Fruit fly (Drosophila melanogaster) ovary, adult (tissue): ENCODE data around the gene CG5245.

Experiments
- CG17801 ChIP-seq: fragments of 200-800 bp; optimal IDR thresholded peaks from 2 replicates; lab custom pipeline; 2019; ENCODE audit warnings: missing biosample characterization, mild to moderate bottlenecking, missing genetic modification characterization, moderate library complexity; ENCODE audit not compliant: partially characterized antibody

CG5245 gene

DNA sequence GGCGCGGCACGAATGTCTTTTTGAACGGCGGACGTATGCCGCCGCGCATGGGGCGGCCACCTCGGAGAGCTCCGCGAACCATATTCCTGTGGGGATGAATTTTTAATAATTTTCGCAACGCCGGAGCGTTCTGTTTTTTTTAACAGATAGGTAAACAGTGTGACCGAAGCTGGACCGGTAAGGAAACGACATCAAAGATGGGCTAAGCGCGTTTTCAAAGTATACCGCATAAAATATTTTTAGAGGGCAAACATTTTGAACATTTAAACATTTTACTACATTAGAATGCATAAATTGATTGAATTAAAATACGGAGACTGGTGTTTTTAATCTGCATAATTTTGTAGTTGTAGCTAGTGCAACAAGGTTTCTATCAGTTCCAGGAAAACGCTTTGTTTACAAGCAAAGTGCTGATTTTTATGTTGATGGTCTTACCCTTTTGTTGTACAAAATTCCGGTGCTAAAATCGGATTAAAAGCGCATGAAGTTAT is at the start of gene CG5245, which contains the start of gene CG5641:
Gene CG5245, plus strand, starts transcription at position 441 of the 491 bp plus-strand sequence.
Gene CG5641, minus strand, starts transcription at position 163 of the 491 bp plus-strand sequence.
- TF ChIP-seq CG17801, result no peak

- TF ChIP-seq CG17801, result no peak
These were observed 49.7 kb upstream of the CG5245 start, which contains the start of gene GstD8 for dm6 chr3R:12379708-12380107. TSS of gene GstD8 (plus strand) at chr3R:12380008.

DNA sequence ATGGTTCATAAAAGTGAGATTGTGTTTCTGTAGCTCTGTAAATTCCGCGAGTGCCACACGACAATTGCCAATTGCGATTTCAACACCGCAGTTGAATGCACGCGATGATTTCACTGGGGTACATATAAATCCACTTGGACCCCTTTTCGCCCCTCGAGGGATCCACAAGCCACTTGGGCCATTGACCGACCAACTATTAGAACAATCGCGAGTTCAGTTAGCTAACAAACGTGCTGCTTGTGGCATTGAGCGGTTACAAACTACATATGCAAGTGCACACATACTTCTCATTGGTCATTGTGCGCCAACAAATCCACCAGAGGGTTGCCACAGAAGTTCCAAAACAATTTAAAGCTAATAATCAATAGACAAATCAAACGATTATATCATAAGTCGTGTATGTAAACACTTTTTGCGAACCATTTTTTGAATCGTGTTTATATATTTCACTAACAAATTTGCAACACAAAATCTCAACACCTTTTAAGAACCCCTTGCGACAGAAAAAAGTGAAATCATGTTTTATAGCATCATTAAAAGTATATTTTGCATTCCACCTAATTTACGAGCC is 48.1 kb upstream of the CG5245 start:
- no peak for TF ChIP-seq CG17801

dm6 chr3R:12382563-12382962 is 46.8 kb upstream of the CG5245 start, which contains the start of gene CG10035:
TSS of gene CG10035 (minus strand) at chr3R:12382691.
- no peak for TF ChIP-seq CG17801

- TF ChIP-seq CG17801, result no peak
These were observed 46.3 kb upstream of the CG5245 start, which contains the start of gene GstD11 for dm6 chr3R:12383036-12383435. TSS of gene GstD11 (plus strand) at chr3R:12383336.

- no peak for TF ChIP-seq CG17801
These were observed 45.6 kb upstream of the CG5245 start for dm6 chr3R:12383784-12384183.

dm6 chr3R:12384274-12384673 is 45.1 kb upstream of the CG5245 start:
- TF ChIP-seq CG17801, result no peak

DNA sequence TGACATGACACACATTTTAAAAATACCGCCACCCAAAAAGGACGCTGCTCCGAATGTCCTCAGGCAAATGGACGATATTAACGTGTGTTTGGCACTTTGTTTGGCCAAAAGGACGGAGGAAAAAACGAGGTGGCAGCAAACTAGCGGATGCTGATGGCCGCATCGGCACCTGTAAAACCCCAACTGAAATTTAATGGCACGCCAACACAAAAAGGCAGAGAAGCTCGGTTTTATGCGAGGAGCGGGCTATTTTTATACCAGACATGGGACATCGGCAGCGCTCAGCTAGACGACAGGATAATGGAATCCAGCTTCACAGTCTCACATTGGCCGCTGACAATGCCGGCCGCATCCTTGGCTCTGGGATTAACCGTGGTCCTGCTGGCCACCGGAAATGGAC is 43.4 kb upstream of the CG5245 start, which contains the start of gene Sol1:
Gene Sol1, plus strand, starts transcription at position 301 of the 400 bp plus-strand sequence.
- no peak for TF ChIP-seq CG17801

DNA sequence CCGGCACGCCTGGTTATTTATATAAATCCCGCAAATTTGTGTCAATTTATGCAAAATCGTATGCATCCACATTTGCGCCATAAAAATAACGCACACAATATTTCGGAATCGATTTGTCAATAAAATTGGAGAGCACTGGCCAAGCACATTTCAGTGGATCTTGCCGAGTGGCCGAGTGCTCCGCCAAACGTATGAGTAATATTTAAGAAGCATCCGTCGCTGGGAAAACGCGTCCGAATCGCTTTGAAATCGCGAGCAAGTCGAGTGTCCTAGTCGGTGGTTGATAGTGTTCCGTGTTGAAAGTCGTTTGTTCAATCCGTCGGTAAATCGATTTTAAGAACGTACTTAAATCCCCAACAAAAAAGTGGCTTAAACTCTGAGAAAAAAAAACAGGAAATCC is 42.4 kb upstream of the CG5245 start, which contains the start of gene CG33098:
Gene CG33098, plus strand, starts transcription at position 224 of the 400 bp plus-strand sequence.
- no peak for TF ChIP-seq CG17801

DNA sequence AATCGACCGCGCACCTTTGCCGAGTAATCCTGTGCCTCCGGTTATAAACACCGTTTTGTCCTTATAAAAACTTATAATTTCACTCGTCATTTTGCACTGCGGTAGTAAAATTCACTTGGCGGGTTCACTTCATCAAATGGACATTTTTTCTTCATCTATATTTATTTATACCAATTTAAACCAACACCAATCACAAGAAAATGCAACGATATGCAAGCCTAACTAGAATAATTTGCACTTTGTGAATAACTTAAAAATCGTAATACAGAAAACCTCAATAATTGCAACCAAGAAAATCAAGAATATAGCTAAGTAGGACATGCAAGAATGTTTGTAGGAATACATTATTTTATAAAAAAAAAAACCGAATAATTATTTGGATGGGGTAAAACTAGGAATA is 33.5 kb upstream of the CG5245 start, which contains the start of the genes CG10096 and CG10097:
Gene CG10096, minus strand, starts transcription at position 101 of the 400 bp plus-strand sequence.
Gene CG10097, minus strand, starts transcription at position 101 of the 400 bp plus-strand sequence.
- TF ChIP-seq CG17801, result no peak

dm6 chr3R:12398054-12398453 is 31.3 kb upstream of the CG5245 start:
- TF ChIP-seq CG17801, result peak; percentile 19

- TF ChIP-seq CG17801, result no peak
These were observed 30.6 kb upstream of the CG5245 start, which contains the start of gene Cyp9f3 for dm6 chr3R:12398620-12399247. TSS of gene Cyp9f3 (minus strand) at chr3R:12398929.

DNA sequence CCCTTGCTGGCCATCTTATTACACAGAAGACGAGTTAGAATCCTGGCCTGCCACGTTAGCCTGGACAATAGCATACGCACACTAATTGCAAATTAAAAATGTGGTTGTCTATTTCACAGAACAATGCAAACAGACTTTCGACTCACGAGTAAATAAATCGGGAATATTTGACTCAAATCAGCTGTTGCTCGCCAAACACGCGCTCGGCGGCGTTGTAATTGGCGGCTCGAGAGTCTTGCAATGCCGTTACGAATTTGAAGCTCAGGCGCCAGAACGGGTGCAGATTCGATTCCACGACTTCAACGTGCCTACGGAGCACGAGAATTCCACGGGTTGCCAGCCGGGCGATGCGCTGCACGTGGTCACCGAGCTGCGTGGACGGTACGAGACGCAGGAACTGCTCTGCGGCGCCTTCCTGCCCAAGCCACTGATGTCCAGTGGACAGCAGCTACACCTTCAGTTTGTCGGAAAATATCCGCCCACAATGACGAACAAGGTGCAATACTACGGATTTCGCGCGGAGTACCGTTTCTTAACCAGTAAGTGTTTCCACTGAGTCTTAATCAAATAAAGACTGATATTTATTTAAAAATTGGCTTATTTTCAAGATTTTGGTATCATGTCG is 27.6 kb upstream of the CG5245 start, which contains the start of gene DNAlig3:
Gene DNAlig3, minus strand, starts transcription at position 168 of the 625 bp plus-strand sequence.
- TF ChIP-seq CG17801, result peak; percentile 67

- peak; percentile 100 for TF ChIP-seq CG17801
These were observed 26.4 kb upstream of the CG5245 start for dm6 chr3R:12402935-12403334.

dm6 chr3R:12405134-12405533 is 24.2 kb upstream of the CG5245 start:
- TF ChIP-seq CG17801, result no peak

DNA sequence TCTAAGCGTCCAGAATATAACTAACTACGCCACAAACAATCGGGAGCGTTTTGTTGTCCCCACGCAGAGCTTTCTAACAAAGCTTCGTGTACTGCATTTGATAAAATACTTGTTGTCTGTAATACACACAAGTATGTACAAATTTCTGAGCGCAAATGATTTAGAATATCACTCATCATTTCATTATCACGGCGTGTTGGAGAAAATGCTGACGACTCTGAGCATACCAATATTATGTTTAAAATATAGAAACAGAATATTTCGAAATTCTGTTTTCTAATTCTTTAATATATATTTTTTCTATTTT is 23.5 kb upstream of the CG5245 start, which contains the start of gene Cyp9f2:
Gene Cyp9f2, minus strand, starts transcription at position 101 of the 307 bp plus-strand sequence.
- TF ChIP-seq CG17801, result no peak
